Fruit fly (Drosophila melanogaster) whole organism, embryonic: ENCODE results near the gene Hex-t2.
A peak's percentile ranks its signal among the peaks of the same experiment; 100 is the strongest.

Experiments
- CG10431 ChIP-seq: fragments of 200-800 bp; sonication (Bioruptor generic); optimal IDR thresholded peaks from 3 replicates; lab custom pipeline; 2018; ENCODE audit warnings: missing biosample characterization, mild to moderate bottlenecking, missing genetic modification characterization
- CG10543 ChIP-seq: fragments of 200-800 bp; sonication (Bioruptor generic); optimal IDR thresholded peaks from 3 replicates; lab custom pipeline; 2017; ENCODE audit warnings: missing biosample characterization, mild to moderate bottlenecking, missing genetic modification characterization, moderate library complexity
- CG13424 ChIP-seq: fragments of 200-800 bp; sonication (Bioruptor generic); optimal IDR thresholded peaks from 2 replicates; lab custom pipeline; 2019; ENCODE audit warnings: missing biosample characterization, mild to moderate bottlenecking, missing genetic modification characterization, moderate library complexity
- CG15011 ChIP-seq: fragments of 200-800 bp; sonication (Bioruptor generic); optimal IDR thresholded peaks from 3 replicates; lab custom pipeline; 2018; ENCODE audit warnings: missing biosample characterization, mild to moderate bottlenecking, missing genetic modification characterization
- CG15269 ChIP-seq: fragments of 200-800 bp; sonication (Bioruptor generic); optimal IDR thresholded peaks from 2 replicates; lab custom pipeline; 2018; ENCODE audit warnings: missing biosample characterization, mild to moderate bottlenecking, missing genetic modification characterization, moderate library complexity
- CG15514 ChIP-seq: fragments of 200-800 bp; sonication (Bioruptor generic); optimal IDR thresholded peaks from 3 replicates; lab custom pipeline; 2017; ENCODE audit warnings: missing biosample characterization, missing genetic modification characterization, mild to moderate bottlenecking, moderate library complexity, missing genetic modification reagents
- CG18619 ChIP-seq: fragments of 200-800 bp; sonication (Bioruptor generic); optimal IDR thresholded peaks from 3 replicates; lab custom pipeline; 2017; ENCODE audit warnings: missing biosample characterization, mild to moderate bottlenecking, missing genetic modification characterization
- CG2712 ChIP-seq: fragments of 200-800 bp; optimal IDR thresholded peaks from 3 replicates; lab custom pipeline; 2019; ENCODE audit warnings: missing biosample characterization, mild to moderate bottlenecking, missing genetic modification characterization, moderate library complexity
- CG32532 ChIP-seq: fragments of 200-800 bp; sonication (Bioruptor generic); IDR thresholded peaks from 2 replicates; pipeline ENCODE4 v1.3.6; 2022; ENCODE audit warnings: missing biosample characterization, missing genetic modification characterization
- CG4730 ChIP-seq: fragments of 200-800 bp; sonication (Bioruptor generic); IDR thresholded peaks from 2 replicates; pipeline ENCODE4 v1.3.6; 2022; ENCODE audit warnings: missing biosample characterization, missing genetic modification characterization
- CG6791 ChIP-seq: fragments of 200-800 bp; sonication (Bioruptor generic); IDR thresholded peaks from 3 replicates; pipeline ENCODE4 v1.3.6; 2022; ENCODE audit warnings: missing biosample characterization, missing genetic modification characterization; ENCODE audit not compliant: partially characterized antibody
- CG6854 ChIP-seq: fragments of 200-800 bp; sonication (Bioruptor generic); optimal IDR thresholded peaks from 3 replicates; lab custom pipeline; 2017; ENCODE audit warnings: missing biosample characterization, mild to moderate bottlenecking, missing genetic modification characterization
- CG8359 ChIP-seq: fragments of 200-800 bp; sonication (Bioruptor generic); optimal IDR thresholded peaks from 2 replicates; lab custom pipeline; 2017; ENCODE audit warnings: missing biosample characterization, mild to moderate bottlenecking, missing genetic modification characterization, borderline replicate concordance
- CG8924 ChIP-seq: fragments of 200-800 bp; optimal IDR thresholded peaks from 3 replicates; lab custom pipeline; 2019; ENCODE audit warnings: missing biosample characterization, mild to moderate bottlenecking, missing genetic modification characterization, moderate library complexity
- CG9215 ChIP-seq: fragments of 200-800 bp; sonication (Bioruptor generic); IDR thresholded peaks from 2 replicates; pipeline ENCODE4 v1.3.6; 2022; ENCODE audit warnings: missing biosample characterization, missing genetic modification characterization
- CG9797 ChIP-seq: fragments of 200-800 bp; sonication (Bioruptor generic); optimal IDR thresholded peaks from 3 replicates; lab custom pipeline; 2018; ENCODE audit warnings: missing biosample characterization, mild to moderate bottlenecking, missing genetic modification characterization
- D ChIP-seq, 2 experiments: fragments of 200-800 bp in 1 of 2; fragments of >200 bp in 1 of 2; sonication (Bioruptor generic) in 1 of 2; optimal IDR thresholded peaks; 2 replicates in 1 of 2; 3 replicates in 1 of 2; lab custom pipeline; 2017; ENCODE audit warnings: mild to moderate bottlenecking in 1 of 2, missing biosample characterization in 1 of 2, missing genetic modification characterization in 1 of 2, missing genetic modification reagents in 1 of 2
- D19B ChIP-seq: fragments of 200-800 bp; sonication (Bioruptor generic); optimal IDR thresholded peaks from 2 replicates; lab custom pipeline; 2017; ENCODE audit warnings: missing biosample characterization, mild to moderate bottlenecking, missing genetic modification characterization
- Dek ChIP-seq: fragments of 200-800 bp; sonication (Bioruptor generic); optimal IDR thresholded peaks from 3 replicates; lab custom pipeline; 2019; ENCODE audit warnings: missing biosample characterization, mild to moderate bottlenecking, missing genetic modification characterization, moderate library complexity
- Drgx ChIP-seq: fragments of 200-800 bp; sonication (Bioruptor generic); IDR thresholded peaks from 2 replicates; pipeline ENCODE4 v1.3.6; 2022; ENCODE audit warnings: missing biosample characterization, missing genetic modification characterization
- E2f1 ChIP-seq: fragments of 200-800 bp; sonication (Bioruptor generic); IDR thresholded peaks from 2 replicates; pipeline ENCODE4 v1.3.6; 2022; ENCODE audit warnings: missing biosample characterization, missing genetic modification characterization
- ERR ChIP-seq: fragments of 200-800 bp; sonication (Bioruptor generic); optimal IDR thresholded peaks from 2 replicates; lab custom pipeline; 2016; ENCODE audit warnings: missing biosample characterization, missing genetic modification characterization
- H2.0 ChIP-seq: fragments of 200-800 bp; sonication (Bioruptor generic); IDR thresholded peaks from 2 replicates; pipeline ENCODE4 v1.3.6; 2022; ENCODE audit warnings: missing biosample characterization, missing genetic modification characterization
- HLH3B ChIP-seq: fragments of 200-800 bp; sonication (Bioruptor generic); IDR thresholded peaks from 2 replicates; pipeline ENCODE4 v1.3.6; 2022; ENCODE audit warnings: missing biosample characterization, missing genetic modification characterization
- HLH4C ChIP-seq: fragments of 200-800 bp; sonication (Bioruptor generic); IDR thresholded peaks from 3 replicates; pipeline ENCODE4 v1.3.6; 2022; ENCODE audit warnings: missing biosample characterization, missing genetic modification characterization; ENCODE audit not compliant: partially characterized antibody
- Hmr ChIP-seq: fragments of 200-800 bp; sonication (Bioruptor generic); optimal IDR thresholded peaks from 3 replicates; lab custom pipeline; 2017; ENCODE audit warnings: mild to moderate bottlenecking, missing biosample characterization, missing genetic modification reagents, missing genetic modification characterization
- Meics ChIP-seq: fragments of 200-800 bp; sonication (Bioruptor generic); optimal IDR thresholded peaks from 2 replicates; lab custom pipeline; 2017; ENCODE audit warnings: missing biosample characterization, mild to moderate bottlenecking, missing genetic modification characterization
- Optix ChIP-seq: fragments of 200-800 bp; sonication (Bioruptor generic); IDR thresholded peaks from 3 replicates; pipeline ENCODE4 v1.3.6; 2022; ENCODE audit warnings: missing biosample characterization, missing genetic modification characterization
- PHDP ChIP-seq: fragments of 200-800 bp; sonication (Bioruptor generic); optimal IDR thresholded peaks from 3 replicates; lab custom pipeline; 2018; ENCODE audit warnings: missing biosample characterization, mild to moderate bottlenecking, missing genetic modification characterization, moderate library complexity
- Ptx1 ChIP-seq: fragments of 200-800 bp; sonication (Bioruptor generic); IDR thresholded peaks from 2 replicates; pipeline ENCODE4 v1.3.6; 2022; ENCODE audit warnings: missing biosample characterization, missing genetic modification characterization
- Sox102F ChIP-seq: fragments of 200-800 bp; sonication (Bioruptor generic); optimal IDR thresholded peaks from 2 replicates; lab custom pipeline; 2018; ENCODE audit warnings: missing biosample characterization, mild to moderate bottlenecking, missing genetic modification characterization, moderate library complexity
- abd-A ChIP-seq: fragments of 200-800 bp; sonication (Bioruptor generic); optimal IDR thresholded peaks from 3 replicates; lab custom pipeline; 2019; ENCODE audit warnings: missing biosample characterization, mild to moderate bottlenecking, missing genetic modification characterization, moderate library complexity
- ato ChIP-seq: fragments of 200-800 bp; sonication (Bioruptor generic); IDR thresholded peaks from 2 replicates; pipeline ENCODE4 v1.3.6; 2022; ENCODE audit warnings: missing biosample characterization, missing genetic modification characterization; ENCODE audit not compliant: partially characterized antibody
- bbx ChIP-seq: fragments of 200-800 bp; sonication (Bioruptor generic); IDR thresholded peaks from 2 replicates; pipeline ENCODE4 v1.3.6; 2022; ENCODE audit warnings: missing biosample characterization, missing genetic modification characterization; ENCODE audit not compliant: partially characterized antibody
- crp ChIP-seq, 2 experiments: fragments of 200-800 bp; sonication (Bioruptor generic); optimal IDR thresholded peaks; 2 replicates in 1 of 2; 3 replicates in 1 of 2; lab custom pipeline; 2017; ENCODE audit warnings: missing biosample characterization in 2 of 2, missing genetic modification characterization in 2 of 2, mild to moderate bottlenecking in 1 of 2, moderate library complexity in 1 of 2
- dan ChIP-seq: fragments of 200-800 bp; sonication (Bioruptor generic); IDR thresholded peaks from 2 replicates; pipeline ENCODE4 v1.3.6; 2022; ENCODE audit warnings: missing biosample characterization, missing genetic modification characterization
- dati ChIP-seq: fragments of 200-800 bp; sonication (Bioruptor generic); IDR thresholded peaks from 2 replicates; pipeline ENCODE4 v1.3.6; 2022; ENCODE audit warnings: missing biosample characterization, missing genetic modification characterization
- fu2 ChIP-seq: fragments of 200-800 bp; sonication (Bioruptor generic); optimal IDR thresholded peaks from 2 replicates; lab custom pipeline; 2016; ENCODE audit warnings: missing biosample characterization, missing genetic modification characterization
- gce ChIP-seq: fragments of 200-800 bp; sonication (Bioruptor generic); IDR thresholded peaks from 3 replicates; pipeline ENCODE4 v1.3.6; 2022; ENCODE audit warnings: missing biosample characterization, missing genetic modification characterization
- gem ChIP-seq: fragments of 200-800 bp; sonication (Bioruptor generic); optimal IDR thresholded peaks from 2 replicates; lab custom pipeline; 2019; ENCODE audit warnings: missing biosample characterization, mild to moderate bottlenecking, missing genetic modification characterization, moderate library complexity
- grau ChIP-seq: fragments of 200-800 bp; optimal IDR thresholded peaks from 3 replicates; lab custom pipeline; 2019; ENCODE audit warnings: missing biosample characterization, mild to moderate bottlenecking, missing genetic modification characterization, moderate library complexity
- klu ChIP-seq: fragments of 200-800 bp; sonication (Bioruptor generic); IDR thresholded peaks from 2 replicates; pipeline ENCODE4 v1.3.6; 2022; ENCODE audit warnings: missing biosample characterization, missing genetic modification characterization
- pan ChIP-seq, 4 experiments: fragments of >200 bp in 3 of 4; fragments of 200-800 bp in 1 of 4; sonication (Bioruptor generic) in 1 of 4; optimal IDR thresholded peaks in 3 of 4; IDR thresholded peaks in 1 of 4; 2 replicates each; pipeline versions ENCODE4 v1.3.6 to Lab custom; 2017 to 2022; ENCODE audit warnings: missing biosample characterization in 2 of 4, missing genetic modification characterization in 2 of 4, mixed read lengths in 1 of 4
- prd ChIP-seq, 3 experiments: fragments of >200 bp in 2 of 3; fragments of 200-800 bp in 1 of 3; sonication (Bioruptor generic) in 1 of 3; optimal IDR thresholded peaks in 2 of 3; IDR thresholded peaks in 1 of 3; 2 replicates in 2 of 3; 3 replicates in 1 of 3; pipeline versions ENCODE4 v1.3.6 to Lab custom; 2017 to 2022; ENCODE audit warnings: missing biosample characterization in 1 of 3, missing genetic modification characterization in 1 of 3
- ro ChIP-seq: fragments of 200-800 bp; sonication (Bioruptor generic); IDR thresholded peaks from 2 replicates; pipeline ENCODE4 v1.3.6; 2022; ENCODE audit warnings: missing biosample characterization, missing genetic modification characterization
- seq ChIP-seq: fragments of 200-800 bp; sonication (Bioruptor generic); IDR thresholded peaks from 2 replicates; pipeline ENCODE4 v1.3.6; 2022; ENCODE audit warnings: missing biosample characterization, missing genetic modification characterization
- sob ChIP-seq: fragments of 200-800 bp; sonication (Bioruptor generic); IDR thresholded peaks from 2 replicates; pipeline ENCODE4 v1.3.6; 2022; ENCODE audit warnings: missing biosample characterization, missing genetic modification characterization
- ssp ChIP-seq: fragments of 200-800 bp; sonication (Bioruptor generic); IDR thresholded peaks from 2 replicates; pipeline ENCODE4 v1.3.6; 2022; ENCODE audit warnings: missing biosample characterization, missing genetic modification characterization
- yki ChIP-seq: fragments of >200 bp; optimal IDR thresholded peaks from 3 replicates; lab custom pipeline; 2018
- zen2 ChIP-seq: fragments of 200-800 bp; sonication (Bioruptor generic); IDR thresholded peaks from 3 replicates; pipeline ENCODE4 v1.3.6; 2022; ENCODE audit warnings: missing biosample characterization, missing genetic modification characterization; ENCODE audit not compliant: partially characterized antibody

The Hex-t2 gene

DNA sequence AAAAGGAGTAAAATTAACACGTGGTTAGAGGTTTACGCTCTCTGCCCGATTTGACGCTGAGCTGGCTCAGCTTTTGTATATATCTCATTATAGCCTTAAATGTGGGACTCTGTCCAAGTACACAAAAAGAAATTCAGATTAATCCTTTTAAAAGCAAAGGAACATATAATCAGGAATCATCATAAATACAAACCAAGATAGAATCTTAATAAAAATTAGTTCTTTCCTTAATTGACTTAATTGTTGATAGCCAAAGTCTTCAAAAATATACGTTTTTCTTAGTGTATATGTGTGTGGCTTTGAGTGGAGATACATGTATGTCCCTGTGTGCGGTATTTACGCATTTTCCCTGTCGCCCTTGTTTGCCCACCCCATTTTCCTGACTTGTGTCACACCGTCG is 43.8 kb downstream of the Hex-t2 start (continued):
- TF ChIP-seq grau (tag; lab: Kevin White, UChicago) (peak; percentile 64), CG13424 (peak; percentile 45), CG8924 (tag; lab: Kevin White, UChicago) (peak; percentile 29), E2f1 (GFP tag; lab: Robert Waterston, UW) (peak; percentile 34; the same call in 1 of the 2 replicates), CG15514 (peak; percentile 37), zen2 (no peak), gce (GFP tag; lab: Robert Waterston, UW) (no peak), CG15011 (GFP tag; lab: Kevin White, UChicago) (peak; percentile 30), Hmr (peak; percentile 69), CG4730 (GFP tag; lab: Robert Waterston, UW) (no peak), Dek (tag; lab: Kevin White, UChicago) (peak; percentile 48), seq (GFP tag; lab: Robert Waterston, UW) (peak; percentile 51; the same call in 1 of the 2 replicates), HLH3B (0 out of 2 replicates have a peak, but pooled peaks have one; percentile 21), prd (optimal IDR thresholded peaks at IDR 0.05; lab: Kevin White, UChicago) (no peak), prd (GFP tag; IDR thresholded peaks at IDR 0.05; lab: Robert Waterston, UW) (peak; percentile 41; the same call in 1 of the 3 replicates), bbx (GFP tag; lab: Robert Waterston, UW) (no peak), CG18619 (GFP tag; lab: Kevin White, UChicago) (peak; percentile 15), CG9215 (GFP tag; lab: Robert Waterston, UW) (peak; percentile 40; the same call in 1 of the 2 replicates), CG15269 (tag; lab: Kevin White, UChicago) (peak; percentile 63), H2.0 (GFP tag; lab: Robert Waterston, UW) (0 out of 2 replicates have a peak, but pooled peaks have one; percentile 9), CG10543 (GFP tag; lab: Kevin White, UChicago) (no peak), Meics (GFP tag; lab: Kevin White, UChicago) (peak; percentile 58), fu2 (GFP tag; lab: Kevin White, UChicago) (no peak), ro (GFP tag; lab: Robert Waterston, UW) (no peak), gem (tag; lab: Kevin White, UChicago) (peak; percentile 57), dati (no peak), PHDP (peak; percentile 46), sob (GFP tag; lab: Robert Waterston, UW) (peak; percentile 33; the same call in 1 of the 2 replicates), Optix (GFP tag; lab: Robert Waterston, UW) (no peak), CG6854 (GFP tag; lab: Kevin White, UChicago) (peak; percentile 38), CG32532 (peak; percentile 58; the same call in 1 of the 2 replicates), Sox102F (GFP tag; lab: Kevin White, UChicago) (peak; percentile 21), Ptx1 (GFP tag; lab: Robert Waterston, UW) (peak; percentile 61), D19B (peak; percentile 33)

DNA sequence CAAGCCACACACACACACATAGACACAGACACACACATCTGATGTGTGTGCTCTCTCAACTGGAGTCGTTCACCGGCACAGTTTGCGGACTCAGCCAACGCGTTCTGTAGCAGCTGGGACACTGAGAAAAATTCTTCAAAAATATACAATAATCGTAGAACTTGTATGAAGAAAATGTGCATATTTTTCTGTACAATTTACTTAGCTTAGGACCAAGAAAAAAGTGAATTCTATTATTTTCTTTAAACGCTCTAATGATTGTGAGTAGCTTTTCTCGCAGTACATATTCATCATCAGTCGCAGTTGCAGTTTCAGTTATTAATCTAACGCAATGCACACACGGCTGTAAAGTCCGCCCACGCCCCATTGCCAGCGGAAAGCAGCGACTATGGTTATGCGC is 45.9 kb downstream of the Hex-t2 start:
- no peak for TF ChIP-seq dan (GFP tag; lab: Robert Waterston, UW)
- TF ChIP-seq crp (GFP tag; optimal IDR thresholded peaks at IDR 0.05; lab: Kevin White, UChicago) = no peak
- TF ChIP-seq CG9797 (GFP tag; lab: Kevin White, UChicago) = no peak
- no peak for TF ChIP-seq ssp (GFP tag; lab: Robert Waterston, UW)
- TF ChIP-seq ato (GFP tag; lab: Robert Waterston, UW) = no peak
- TF ChIP-seq abd-A (tag; lab: Kevin White, UChicago) = no peak
- no peak for TF ChIP-seq D (optimal IDR thresholded peaks at IDR 0.05; lab: Kevin White, UChicago)
- no peak for TF ChIP-seq D (GFP tag; optimal IDR thresholded peaks at IDR 0.05; lab: Kevin White, UChicago)
- no peak for TF ChIP-seq HLH4C
- TF ChIP-seq yki (lab: Kevin White, UChicago) = no peak
- TF ChIP-seq CG6791 (GFP tag; lab: Robert Waterston, UW) = no peak
- TF ChIP-seq pan (optimal IDR thresholded peaks at IDR 0.05; lab: Kevin White, UChicago) = no peak
- peak in 1 of 2 experiments; percentile 35 for TF ChIP-seq pan (GFP tag; optimal IDR thresholded peaks at IDR 0.05 in 1 of 2, IDR thresholded peaks at IDR 0.05 in 1 of 2)
- TF ChIP-seq klu (GFP tag; lab: Robert Waterston, UW) = no peak
- TF ChIP-seq Drgx = peak; percentile 91
- TF ChIP-seq CG8359 = no peak
- no peak for TF ChIP-seq CG10431 (GFP tag; lab: Kevin White, UChicago)
- TF ChIP-seq ERR (GFP tag; lab: Kevin White, UChicago) = no peak
- no peak for TF ChIP-seq CG2712
